Fruit fly (Drosophila melanogaster): Measurements from ENCODE around the gene Try29F.

DNA sequence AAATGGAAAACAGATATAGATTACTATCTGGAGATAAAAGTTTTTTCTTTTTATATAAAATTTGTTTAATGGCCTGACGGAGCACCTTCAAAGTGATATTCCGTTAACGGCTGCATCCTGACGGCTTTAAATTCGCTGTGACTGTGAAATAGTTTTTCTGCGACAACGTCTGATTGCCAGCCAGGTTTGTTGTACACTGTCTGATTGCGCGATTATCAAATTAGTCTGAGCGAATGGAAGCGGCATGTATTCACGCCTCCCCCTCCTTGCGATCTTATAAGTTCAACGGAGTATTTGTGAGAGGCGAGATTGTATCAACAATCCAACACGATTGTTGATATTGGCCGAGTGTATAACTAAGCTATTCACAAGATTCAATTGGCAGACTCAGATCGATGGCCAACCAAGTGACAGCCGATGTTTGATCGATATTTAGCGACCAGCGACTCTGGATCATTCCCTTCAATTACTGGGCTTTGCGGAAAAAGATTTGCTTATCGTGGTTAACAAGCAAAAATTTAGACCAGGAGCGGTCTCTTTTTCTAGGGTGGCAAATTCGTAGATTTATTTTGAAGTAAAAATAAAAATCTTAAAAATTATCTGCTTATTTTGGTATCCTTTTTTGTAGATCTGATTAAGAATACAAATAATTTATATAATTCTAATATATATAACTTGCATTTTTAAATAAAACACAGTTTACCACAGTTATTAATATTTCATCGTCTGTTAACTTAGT lies 42.6 kb upstream of the Try29F start:
- no peak for TF ChIP-seq Pif1A (GFP tag; optimal IDR thresholded peaks at IDR 0.05)
- no peak for TF ChIP-seq CG32121 (GFP tag; IDR thresholded peaks at IDR 0.05)
- TF ChIP-seq Ets98B (GFP tag; IDR thresholded peaks at IDR 0.05), result no peak
- no peak for TF ChIP-seq CG17806 (tag; optimal IDR thresholded peaks at IDR 0.05)
- TF ChIP-seq CG9948 (tag; optimal IDR thresholded peaks at IDR 0.05), result no peak
- no peak for TF ChIP-seq fd96Ca (GFP tag; IDR thresholded peaks at IDR 0.05)
- TF ChIP-seq gl (tag; optimal IDR thresholded peaks at IDR 0.05), result no peak
- TF ChIP-seq CG10348 (GFP tag; IDR thresholded peaks at IDR 0.05), result no peak
- no peak for TF ChIP-seq CG12605 (GFP tag; IDR thresholded peaks at IDR 0.05)
- TF ChIP-seq CG4496 (GFP tag; IDR thresholded peaks at IDR 0.05), result no peak
- no peak for TF ChIP-seq D1 (tag; optimal IDR thresholded peaks at IDR 0.05)
- no peak for TF ChIP-seq rn (GFP tag; IDR thresholded peaks at IDR 0.05)
- no peak for TF ChIP-seq CG8159 (tag; optimal IDR thresholded peaks at IDR 0.05)
- TF ChIP-seq CG14655 (GFP tag; optimal IDR thresholded peaks at IDR 0.05), result no peak

Data from whole organism, pupa.